Worm (Caenorhabditis elegans): ENCODE measurements around the gene F13H10.8.

The F13H10.8 gene

DNA sequence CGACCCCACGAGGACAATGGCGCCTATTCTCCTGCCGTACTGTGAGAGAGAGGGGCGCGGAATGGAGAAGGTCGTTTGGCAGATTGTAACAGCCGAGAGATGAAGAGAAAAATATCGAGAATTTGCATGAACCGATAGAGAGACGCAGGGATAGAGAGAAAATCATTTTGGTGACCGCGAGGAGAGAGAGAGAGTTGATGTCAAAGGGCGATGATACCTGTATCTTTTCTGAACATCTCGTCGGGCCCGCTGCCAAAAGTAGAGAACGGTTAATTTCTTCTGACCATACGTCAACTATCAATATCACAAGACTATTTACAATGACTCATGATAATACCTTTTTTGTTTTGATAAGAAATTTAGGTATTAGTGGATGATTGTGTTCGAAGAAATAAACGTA lies 44.3 kb upstream of the F13H10.8 start:
- TF ChIP-seq ZK546.5 (tag; optimal IDR thresholded peaks at IDR 0.05) (no peak), vab-7 (GFP tag; IDR thresholded peaks at IDR 0.05) (no peak), set-16 (GFP tag; IDR thresholded peaks at IDR 0.05) (no peak), hlh-11 (tag; optimal IDR thresholded peaks at IDR 0.05) (peak; percentile 68), hlh-30 (tag; optimal IDR thresholded peaks at IDR 0.05; ENCODE audit: insufficient read depth) (peak; percentile 77), ceh-44 (GFP tag; IDR thresholded peaks at IDR 0.05) (no peak), ceh-20 (GFP tag; IDR thresholded peaks at IDR 0.05) (peak; percentile 36; the same call in 1 of the 2 replicates), nhr-6 (tag; optimal IDR thresholded peaks at IDR 0.05) (peak; percentile 19), tra-1 (GFP tag; IDR thresholded peaks at IDR 0.05) (0 out of 2 replicates have a peak, but pooled peaks have one; percentile 51), nhr-48 (tag; optimal IDR thresholded peaks at IDR 0.05) (no peak), snpc-4 (tag; optimal IDR thresholded peaks at IDR 0.05) (no peak), F44E2.7 (GFP tag; IDR thresholded peaks at IDR 0.05) (no peak), nhr-102 (tag; optimal IDR thresholded peaks at IDR 0.05) (no peak), hif-1 (tag; optimal IDR thresholded peaks at IDR 0.05) (no peak), lin-39 (tag; optimal IDR thresholded peaks at IDR 0.05) (no peak), mes-2 (tag; optimal IDR thresholded peaks at IDR 0.05; ENCODE audit: poor library complexity, severe bottlenecking) (peak; percentile 52), dmd-8 (GFP tag; IDR thresholded peaks at IDR 0.05) (no peak), mep-1 (tag; optimal IDR thresholded peaks at IDR 0.05) (peak; percentile 66), nhr-111 (GFP tag; optimal IDR thresholded peaks at IDR 0.05) (no peak), D1046.2 (GFP tag; IDR thresholded peaks at IDR 0.05) (0 out of 2 replicates have a peak, but pooled peaks have one; percentile 33), aha-1 (tag) (peak; percentile 50), duxl-1 (tag; optimal IDR thresholded peaks at IDR 0.05; ENCODE audit: poor library complexity) (no peak), nhr-76 (tag; optimal IDR thresholded peaks at IDR 0.05) (no peak), jun-1 (tag; optimal IDR thresholded peaks at IDR 0.05) (no peak), spr-1 (tag; optimal IDR thresholded peaks at IDR 0.05) (no peak), F10B5.3 (tag; optimal IDR thresholded peaks at IDR 0.05) (no peak), nhr-42 (GFP tag; IDR thresholded peaks at IDR 0.05) (no peak), arid-1 (GFP tag; conservative IDR thresholded peaks at IDR 0.05) (no peak), zfp-2 (tag; optimal IDR thresholded peaks at IDR 0.05) (no peak), attf-4 (tag; optimal IDR thresholded peaks at IDR 0.05) (no peak), nhr-237 (tag; optimal IDR thresholded peaks at IDR 0.05) (no peak), pha-4 (GFP tag; IDR thresholded peaks at IDR 0.05) (no peak), pha-4 (tag; optimal IDR thresholded peaks at IDR 0.05) (no peak), ces-1 (GFP tag; optimal IDR thresholded peaks at IDR 0.05) (no peak), pqm-1 (tag; optimal IDR thresholded peaks at IDR 0.05) (no peak), fkh-10 (GFP tag; optimal IDR thresholded peaks at IDR 0.05) (no peak), zfp-3 (GFP tag; conservative IDR thresholded peaks at IDR 0.05) (no peak), daf-12 (tag; optimal IDR thresholded peaks at IDR 0.05) (no peak), nhr-41 (GFP tag; IDR thresholded peaks at IDR 0.05) (0 out of 2 replicates have a peak, but pooled peaks have one; percentile 31), dve-1 (tag; optimal IDR thresholded peaks at IDR 0.05; ENCODE audit: insufficient read depth) (peak; percentile 22), Y5F2A.4 (GFP tag; optimal IDR thresholded peaks at IDR 0.05) (no peak), F37D6.2 (tag; optimal IDR thresholded peaks at IDR 0.05) (no peak), lir-3 (tag; optimal IDR thresholded peaks at IDR 0.05) (no peak), mdl-1 (tag; optimal IDR thresholded peaks at IDR 0.05) (peak in 1 of 2 experiments; percentile 46), R02D3.7 (tag; optimal IDR thresholded peaks at IDR 0.05) (no peak), madf-9 (GFP tag; conservative IDR thresholded peaks at IDR 0.05) (no peak), F26F4.8 (GFP tag; conservative IDR thresholded peaks at IDR 0.05) (no peak), nhr-77 (tag; optimal IDR thresholded peaks at IDR 0.05) (peak; percentile 15), dmd-9 (GFP tag; IDR thresholded peaks at IDR 0.05) (no peak), lin-13 (GFP tag; optimal IDR thresholded peaks at IDR 0.05) (no peak), sdz-12 (GFP tag; optimal IDR thresholded peaks at IDR 0.05) (no peak), zag-1 (tag; optimal IDR thresholded peaks at IDR 0.05) (no peak)

Data from whole organism, L4 larva.